Worm (Caenorhabditis elegans) whole organism, early embryonic: ENCODE results near the gene dhs-22.

Experiments
- B0310.2 ChIP-seq: sonication (generic microtip); optimal IDR thresholded peaks from 2 replicates; lab custom pipeline; 2016; ENCODE audit warnings: mild to moderate bottlenecking, missing genetic modification characterization, missing compliant biosample characterization
- F13C5.2 ChIP-seq: sonication (generic microtip); optimal IDR thresholded peaks from 2 replicates; lab custom pipeline; 2017; ENCODE audit warnings: mild to moderate bottlenecking, missing genetic modification characterization, inconsistent platforms, missing compliant biosample characterization
- aly-1 ChIP-seq: sonication (generic microtip); optimal IDR thresholded peaks from 2 replicates; lab custom pipeline; 2016; ENCODE audit warnings: missing genetic modification characterization, missing compliant biosample characterization
- ama-1 ChIP-seq: fragments of 150-350 bp; optimal IDR thresholded peaks from 2 replicates; lab custom pipeline; 2014
- ceh-13 ChIP-seq: fragments of 200-800 bp; sonication (Bioruptor generic); optimal IDR thresholded peaks from 2 replicates; lab custom pipeline; 2018; ENCODE audit warnings: mild to moderate bottlenecking, missing genetic modification characterization, missing compliant biosample characterization
- ceh-36 ChIP-seq: sonication (generic microtip); optimal IDR thresholded peaks from 2 replicates; lab custom pipeline; 2016; ENCODE audit warnings: missing genetic modification characterization, inconsistent platforms, missing compliant biosample characterization
- ets-7 ChIP-seq: sonication (generic microtip); optimal IDR thresholded peaks from 2 replicates; lab custom pipeline; 2016; ENCODE audit warnings: missing genotype, missing genetic modification characterization, missing compliant biosample characterization
- flt-1 ChIP-seq: fragments of 200-800 bp; sonication (Bioruptor generic); IDR thresholded peaks from 2 replicates; pipeline ENCODE4 v1.3.6; 2022; ENCODE audit warnings: missing genetic modification characterization, missing compliant biosample characterization
- hmbx-1 ChIP-seq: sonication (generic microtip); optimal IDR thresholded peaks from 2 replicates; lab custom pipeline; 2016; ENCODE audit warnings: mild to moderate bottlenecking, missing genetic modification characterization, missing compliant biosample characterization
- hmg-4 ChIP-seq: fragments of 200-800 bp; sonication (Bioruptor generic); optimal IDR thresholded peaks from 2 replicates; lab custom pipeline; 2018; ENCODE audit warnings: mild to moderate bottlenecking, missing genetic modification characterization, missing compliant biosample characterization
- hnd-1 ChIP-seq: sonication (generic microtip); optimal IDR thresholded peaks from 2 replicates; lab custom pipeline; 2016; ENCODE audit warnings: missing genetic modification characterization, missing compliant biosample characterization
- pes-1 ChIP-seq: fragments of 200-800 bp; sonication (Bioruptor generic); IDR thresholded peaks from 2 replicates; pipeline ENCODE4 v1.3.6; 2022; ENCODE audit warnings: missing genetic modification reagents, missing genetic modification characterization, missing compliant biosample characterization
- scrt-1 ChIP-seq: fragments of 200-800 bp; sonication (Bioruptor generic); IDR thresholded peaks from 2 replicates; pipeline ENCODE4 v1.3.6; 2022; ENCODE audit warnings: missing genetic modification characterization, missing compliant biosample characterization
- sea-1 ChIP-seq: fragments of 200-800 bp; sonication (Bioruptor generic); conservative IDR thresholded peaks from 2 replicates; pipeline ENCODE4 v1.3.6; 2022; ENCODE audit warnings: missing genetic modification characterization, missing compliant biosample characterization
- tbx-11 ChIP-seq: fragments of 200-800 bp; sonication (Bioruptor generic); IDR thresholded peaks from 2 replicates; pipeline ENCODE4 v1.3.6; 2022; ENCODE audit warnings: missing genetic modification characterization, missing compliant biosample characterization
- tbx-37 ChIP-seq: fragments of 200-800 bp; sonication (Bioruptor generic); conservative IDR thresholded peaks from 2 replicates; pipeline ENCODE4 v1.3.6; 2022; ENCODE audit warnings: missing genetic modification reagents, missing genetic modification characterization, missing compliant biosample characterization
- tra-4 ChIP-seq: sonication (generic microtip); optimal IDR thresholded peaks from 2 replicates; lab custom pipeline; 2017; ENCODE audit warnings: missing genetic modification characterization, missing compliant biosample characterization

Gene dhs-22

ce11 chrV:14393504-14393903 is 27.7 kb downstream of the dhs-22 start, which contains the start of gene C15H11.1:
Gene C15H11.1 (plus strand): TSS chrV:14393804.
- TF ChIP-seq ama-1 (no peak), B0310.2 (tag; lab: Kevin White, UChicago) (no peak), tbx-37 (GFP tag; lab: Robert Waterston, UW) (no peak), hmbx-1 (no peak), F13C5.2 (tag; lab: Kevin White, UChicago) (no peak), tbx-11 (GFP tag; lab: Robert Waterston, UW) (no peak), hmg-4 (GFP tag; lab: Kevin White, UChicago) (no peak), flt-1 (GFP tag; lab: Robert Waterston, UW) (no peak), scrt-1 (no peak), pes-1 (GFP tag; lab: Robert Waterston, UW) (no peak), aly-1 (tag; lab: Kevin White, UChicago) (no peak), ets-7 (no peak), hnd-1 (tag; lab: Kevin White, UChicago) (no peak), ceh-36 (tag; lab: Kevin White, UChicago) (no peak), tra-4 (tag; lab: Kevin White, UChicago) (no peak), ceh-13 (GFP tag; lab: Kevin White, UChicago) (no peak), sea-1 (GFP tag; lab: Robert Waterston, UW) (no peak)

DNA sequence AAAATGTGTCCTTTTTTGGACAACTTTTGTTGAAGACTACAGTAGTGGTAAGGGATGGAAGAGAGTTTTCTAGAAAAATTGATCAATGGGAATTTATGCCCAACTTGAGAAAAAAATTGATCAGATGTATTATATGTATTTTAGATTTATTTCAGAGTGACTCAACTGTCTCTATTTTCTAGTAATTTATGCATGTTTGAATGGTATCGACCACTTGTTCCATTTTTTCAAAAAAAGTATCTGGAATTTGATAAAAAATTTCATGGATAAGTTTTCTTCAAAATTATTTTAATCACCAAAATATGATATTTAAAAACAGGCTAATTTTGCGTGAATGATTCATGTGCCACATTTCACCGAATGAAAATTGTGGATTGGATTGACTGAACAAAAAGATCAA is 29.4 kb downstream of the dhs-22 start, which contains the start of gene C15H11.10:
TSS of gene C15H11.10 (plus strand) at position 301 of the 400 bp plus-strand sequence.
- TF ChIP-seq ets-7 (no peak), B0310.2 (tag; lab: Kevin White, UChicago) (no peak), hmbx-1 (no peak), hnd-1 (tag; lab: Kevin White, UChicago) (no peak), ceh-13 (GFP tag; lab: Kevin White, UChicago) (no peak), tra-4 (tag; lab: Kevin White, UChicago) (no peak), scrt-1 (no peak), tbx-11 (GFP tag; lab: Robert Waterston, UW) (no peak), ama-1 (no peak), aly-1 (tag; lab: Kevin White, UChicago) (no peak), hmg-4 (GFP tag; lab: Kevin White, UChicago) (no peak), flt-1 (GFP tag; lab: Robert Waterston, UW) (no peak), ceh-36 (tag; lab: Kevin White, UChicago) (no peak), F13C5.2 (tag; lab: Kevin White, UChicago) (no peak), sea-1 (GFP tag; lab: Robert Waterston, UW) (no peak), tbx-37 (GFP tag; lab: Robert Waterston, UW) (no peak), pes-1 (GFP tag; lab: Robert Waterston, UW) (no peak)

DNA sequence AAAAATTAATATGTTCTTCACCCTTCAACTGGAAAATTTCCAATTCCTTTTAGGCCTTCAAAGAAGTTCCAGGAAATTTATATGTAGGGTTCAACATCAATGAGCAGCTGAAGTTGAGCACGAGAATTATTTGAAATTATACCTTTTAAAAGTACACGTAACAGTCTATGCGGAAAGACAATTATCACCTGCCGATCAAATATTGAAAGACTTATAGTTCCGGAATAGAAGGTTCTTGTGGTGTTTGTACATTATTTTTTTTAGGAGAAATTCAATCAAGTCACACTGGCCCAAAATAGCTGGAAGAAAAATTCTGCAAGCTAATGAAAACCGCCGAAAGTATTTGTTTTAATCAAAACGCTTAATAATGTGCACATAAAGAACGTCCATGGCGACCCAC is 41.0 kb downstream of the dhs-22 start:
- no peak for TF ChIP-seq F13C5.2 (tag; lab: Kevin White, UChicago)
- no peak for TF ChIP-seq ama-1
- TF ChIP-seq tra-4 (tag; lab: Kevin White, UChicago) = no peak
- TF ChIP-seq pes-1 (GFP tag; lab: Robert Waterston, UW) = no peak
- TF ChIP-seq B0310.2 (tag; lab: Kevin White, UChicago) = no peak
- TF ChIP-seq ceh-36 (tag; lab: Kevin White, UChicago) = no peak
- no peak for TF ChIP-seq ets-7
- no peak for TF ChIP-seq scrt-1
- TF ChIP-seq aly-1 (tag; lab: Kevin White, UChicago) = no peak
- TF ChIP-seq hmbx-1 = no peak
- TF ChIP-seq tbx-37 (GFP tag; lab: Robert Waterston, UW) = no peak
- no peak for TF ChIP-seq hmg-4 (GFP tag; lab: Kevin White, UChicago)

ce11 chrV:14378986-14379385 is 42.3 kb downstream of the dhs-22 start, which contains the start of gene npr-43:
Gene npr-43 (minus strand): TSS chrV:14379086.
- TF ChIP-seq hmbx-1 (no peak), ets-7 (no peak), tbx-11 (GFP tag; lab: Robert Waterston, UW) (no peak), B0310.2 (tag; lab: Kevin White, UChicago) (no peak), ama-1 (no peak), tbx-37 (GFP tag; lab: Robert Waterston, UW) (no peak), flt-1 (GFP tag; lab: Robert Waterston, UW) (no peak), hnd-1 (tag; lab: Kevin White, UChicago) (no peak)

DNA sequence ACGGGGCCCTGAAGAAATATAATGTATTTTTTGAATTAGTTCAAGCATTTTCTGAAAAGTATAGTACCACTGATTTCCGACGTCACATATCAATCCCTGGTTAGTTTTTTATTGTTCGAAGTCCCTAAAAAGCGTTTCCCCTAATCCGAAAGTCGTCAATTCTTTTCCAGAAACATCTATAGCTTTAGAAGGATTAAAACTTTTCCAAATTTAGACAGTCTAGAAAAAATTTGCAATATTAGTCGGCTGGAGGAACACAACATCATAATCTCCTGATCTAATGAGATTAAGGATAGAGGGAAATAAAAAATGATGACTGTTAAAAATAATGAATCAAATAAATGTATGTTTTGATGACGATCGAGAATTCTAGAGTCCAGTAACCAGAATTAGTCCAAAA is 43.2 kb downstream of the dhs-22 start:
- no peak for TF ChIP-seq tbx-11 (GFP tag; lab: Robert Waterston, UW)
- TF ChIP-seq tbx-37 (GFP tag; lab: Robert Waterston, UW) = no peak
- TF ChIP-seq ets-7 = no peak
- no peak for TF ChIP-seq hnd-1 (tag; lab: Kevin White, UChicago)
- no peak for TF ChIP-seq hmg-4 (GFP tag; lab: Kevin White, UChicago)
- TF ChIP-seq F13C5.2 (tag; lab: Kevin White, UChicago) = no peak
- no peak for TF ChIP-seq ceh-36 (tag; lab: Kevin White, UChicago)
- no peak for TF ChIP-seq ceh-13 (GFP tag; lab: Kevin White, UChicago)
- no peak for TF ChIP-seq tra-4 (tag; lab: Kevin White, UChicago)
- TF ChIP-seq aly-1 (tag; lab: Kevin White, UChicago) = no peak
- no peak for TF ChIP-seq sea-1 (GFP tag; lab: Robert Waterston, UW)
- TF ChIP-seq B0310.2 (tag; lab: Kevin White, UChicago) = no peak
- no peak for TF ChIP-seq hmbx-1
- TF ChIP-seq scrt-1 = no peak
- no peak for TF ChIP-seq ama-1
- no peak for TF ChIP-seq flt-1 (GFP tag; lab: Robert Waterston, UW)
- TF ChIP-seq pes-1 (GFP tag; lab: Robert Waterston, UW) = no peak

DNA sequence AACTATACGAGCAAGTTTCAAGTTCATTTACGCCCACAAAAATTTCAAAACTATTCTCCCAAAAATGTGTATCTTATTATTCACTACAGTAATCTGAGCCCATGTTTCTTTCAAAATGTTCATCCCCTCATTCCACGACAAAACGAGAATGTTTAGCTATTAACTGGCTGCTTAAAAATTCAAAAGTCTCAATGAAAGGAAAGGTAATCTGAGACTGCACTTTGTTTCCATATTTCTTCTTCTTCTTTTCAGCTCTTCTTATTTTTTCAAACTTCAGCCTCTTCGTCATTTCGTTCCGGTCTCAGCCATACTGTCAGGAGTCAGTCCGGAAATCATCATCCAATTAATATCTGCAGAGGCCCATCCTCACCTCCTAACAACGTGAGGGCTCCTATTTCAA is 48.5 kb downstream of the dhs-22 start, which contains the start of gene unc-39:
TSS of gene unc-39 (plus strand) at position 301 of the 400 bp plus-strand sequence.
- no peak for TF ChIP-seq B0310.2 (tag; lab: Kevin White, UChicago)
